Fruit fly (Drosophila melanogaster): Measurements from ENCODE around the gene Trs33.

- TF ChIP-seq pad (GFP tag; optimal IDR thresholded peaks at IDR 0.05) (no peak), CG14711 (tag; optimal IDR thresholded peaks at IDR 0.05) (peak; percentile 38), CG33017 (tag; optimal IDR thresholded peaks at IDR 0.05) (no peak), bab1 (GFP tag; optimal IDR thresholded peaks at IDR 0.05) (peak; percentile 46), CG7045 (GFP tag; optimal IDR thresholded peaks at IDR 0.05) (no peak)
Observed at dm6 chr3R:15363608-15364007, 12.8 kb upstream of the Trs33 start, which contains the start of gene CG6171.
